Fruit fly (Drosophila melanogaster) whole organism, prepupa: ENCODE results near the gene ncd.

Experiments used
- Blimp-1 ChIP-seq: fragments of 200-800 bp; sonication (Bioruptor generic); optimal IDR thresholded peaks from 3 replicates; lab custom pipeline; 2017; ENCODE audit warnings: missing biosample characterization, missing genetic modification characterization, mild to moderate bottlenecking, moderate library complexity, missing genetic modification reagents
- CG10631 ChIP-seq: fragments of 200-800 bp; sonication (Bioruptor generic); optimal IDR thresholded peaks from 2 replicates; lab custom pipeline; 2016; ENCODE audit warnings: missing biosample characterization, missing genetic modification characterization
- CG10669 ChIP-seq: fragments of 200-800 bp; sonication (Bioruptor generic); optimal IDR thresholded peaks from 3 replicates; lab custom pipeline; 2018; ENCODE audit warnings: missing biosample characterization, mild to moderate bottlenecking, missing genetic modification characterization, moderate library complexity
- CG11294 ChIP-seq: fragments of 200-800 bp; sonication (Bioruptor generic); IDR thresholded peaks from 2 replicates; pipeline ENCODE4 v1.3.6; 2022; ENCODE audit warnings: missing biosample characterization, missing genetic modification characterization
- CG11762 ChIP-seq: fragments of 200-800 bp; sonication (Bioruptor generic); optimal IDR thresholded peaks from 3 replicates; lab custom pipeline; 2016; ENCODE audit warnings: missing biosample characterization, missing genetic modification characterization; ENCODE audit not compliant: insufficient read depth
- CG11902 ChIP-seq: fragments of 200-800 bp; sonication (Bioruptor generic); optimal IDR thresholded peaks from 3 replicates; lab custom pipeline; 2016; ENCODE audit warnings: missing biosample characterization, missing genetic modification characterization
- CG15336 ChIP-seq: fragments of 200-800 bp; sonication (Bioruptor generic); IDR thresholded peaks from 2 replicates; pipeline ENCODE4 v1.3.6; 2022; ENCODE audit warnings: missing biosample characterization, missing genetic modification characterization
- CG1621 ChIP-seq: fragments of 200-800 bp; sonication (Bioruptor generic); optimal IDR thresholded peaks from 3 replicates; lab custom pipeline; 2018; ENCODE audit warnings: missing biosample characterization, mild to moderate bottlenecking, missing genetic modification characterization
- CG16779 ChIP-seq: fragments of 200-800 bp; sonication (Bioruptor generic); optimal IDR thresholded peaks from 3 replicates; lab custom pipeline; 2017; ENCODE audit warnings: missing biosample characterization, mild to moderate bottlenecking, missing genetic modification characterization
- CG3032 ChIP-seq: fragments of 200-800 bp; optimal IDR thresholded peaks from 2 replicates; lab custom pipeline; 2019; ENCODE audit warnings: missing biosample characterization, mild to moderate bottlenecking, missing genetic modification characterization, moderate library complexity
- CG31627 ChIP-seq: fragments of 200-800 bp; sonication (Bioruptor generic); optimal IDR thresholded peaks from 3 replicates; lab custom pipeline; 2016; ENCODE audit warnings: missing biosample characterization, missing genetic modification characterization
- CG32006 ChIP-seq: fragments of 200-800 bp; sonication (Bioruptor generic); optimal IDR thresholded peaks from 3 replicates; lab custom pipeline; 2017; ENCODE audit warnings: missing biosample characterization, mild to moderate bottlenecking, missing genetic modification characterization
- CG3919 ChIP-seq: fragments of 200-800 bp; sonication (Bioruptor generic); optimal IDR thresholded peaks from 3 replicates; lab custom pipeline; 2016; ENCODE audit warnings: missing biosample characterization, missing genetic modification characterization
- CG4318 ChIP-seq: fragments of 200-800 bp; sonication (Bioruptor generic); optimal IDR thresholded peaks from 3 replicates; lab custom pipeline; 2017; ENCODE audit warnings: missing biosample characterization, mild to moderate bottlenecking, missing genetic modification characterization
- CG6163 ChIP-seq: fragments of 200-800 bp; sonication (Bioruptor generic); IDR thresholded peaks from 3 replicates; pipeline ENCODE4 v1.3.6; 2022; ENCODE audit warnings: missing biosample characterization, missing genetic modification characterization
- CG6276 ChIP-seq: fragments of 200-800 bp; sonication (Bioruptor generic); optimal IDR thresholded peaks from 2 replicates; lab custom pipeline; 2017; ENCODE audit warnings: missing biosample characterization, mild to moderate bottlenecking, missing genetic modification characterization
- CG6808 ChIP-seq: fragments of 200-800 bp; sonication (Bioruptor generic); optimal IDR thresholded peaks from 3 replicates; lab custom pipeline; 2017; ENCODE audit warnings: missing biosample characterization, missing genetic modification characterization, mild to moderate bottlenecking, moderate library complexity, missing genetic modification reagents
- CG6854 ChIP-seq: fragments of 200-800 bp; sonication (Bioruptor generic); optimal IDR thresholded peaks from 2 replicates; lab custom pipeline; 2017; ENCODE audit warnings: missing biosample characterization, mild to moderate bottlenecking, missing genetic modification characterization
- CG7368 ChIP-seq: fragments of 200-800 bp; sonication (Bioruptor generic); optimal IDR thresholded peaks from 3 replicates; lab custom pipeline; 2016; ENCODE audit warnings: missing biosample characterization, missing genetic modification characterization
- CG8119 ChIP-seq: fragments of 200-800 bp; sonication (Bioruptor generic); IDR thresholded peaks from 3 replicates; pipeline ENCODE4 v1.3.6; 2022; ENCODE audit warnings: missing biosample characterization, missing genetic modification characterization
- CG8319 ChIP-seq: fragments of 200-800 bp; sonication (Bioruptor generic); optimal IDR thresholded peaks from 3 replicates; lab custom pipeline; 2016; ENCODE audit warnings: missing biosample characterization, missing genetic modification characterization
- CG9139 ChIP-seq: fragments of 200-800 bp; sonication (Bioruptor generic); optimal IDR thresholded peaks from 3 replicates; lab custom pipeline; 2017; ENCODE audit warnings: missing biosample characterization, mild to moderate bottlenecking, missing genetic modification characterization
- Eip75B ChIP-seq: fragments of 200-800 bp; sonication (Bioruptor generic); optimal IDR thresholded peaks from 3 replicates; lab custom pipeline; 2016; ENCODE audit warnings: missing biosample characterization, missing genetic modification characterization
- Eip78C ChIP-seq: fragments of 200-800 bp; sonication (Bioruptor generic); peaks from one replicate; lab custom pipeline; 2016; ENCODE audit warnings: missing biosample characterization, missing genetic modification characterization
- Eip93F ChIP-seq: fragments of 200-800 bp; sonication (Bioruptor generic); optimal IDR thresholded peaks from 2 replicates; lab custom pipeline; 2016; ENCODE audit warnings: missing biosample characterization, mild to moderate bottlenecking, missing genetic modification characterization
- Ets21C ChIP-seq: fragments of 200-800 bp; sonication (Bioruptor generic); optimal IDR thresholded peaks from 3 replicates; lab custom pipeline; 2016; ENCODE audit warnings: missing biosample characterization, missing genetic modification characterization
- Ets96B ChIP-seq: fragments of 200-800 bp; optimal IDR thresholded peaks from 2 replicates; lab custom pipeline; 2019; ENCODE audit warnings: missing biosample characterization, mild to moderate bottlenecking, missing genetic modification characterization, moderate library complexity
- Gug ChIP-seq: fragments of 200-800 bp; sonication (Bioruptor generic); IDR thresholded peaks from 2 replicates; pipeline ENCODE4 v1.3.6; 2022; ENCODE audit warnings: missing biosample characterization, missing genetic modification characterization
- Hr38 ChIP-seq: sonication (Bioruptor generic); optimal IDR thresholded peaks from 2 replicates; lab custom pipeline; 2016; ENCODE audit warnings: missing biosample characterization, missing genetic modification characterization
- Hr39 ChIP-seq: fragments of 200-800 bp; sonication (Bioruptor generic); optimal IDR thresholded peaks from 2 replicates; lab custom pipeline; 2016; ENCODE audit warnings: missing biosample characterization, missing genetic modification characterization
- Lpt ChIP-seq: fragments of 200-800 bp; sonication (Bioruptor generic); optimal IDR thresholded peaks from 3 replicates; lab custom pipeline; 2016; ENCODE audit warnings: missing biosample characterization, missing genetic modification characterization
- Met ChIP-seq: fragments of 200-800 bp; sonication (Bioruptor generic); optimal IDR thresholded peaks from 3 replicates; lab custom pipeline; 2016; ENCODE audit warnings: missing biosample characterization, missing genetic modification characterization
- OdsH ChIP-seq: fragments of 200-800 bp; sonication (Bioruptor generic); optimal IDR thresholded peaks from 3 replicates; lab custom pipeline; 2016; ENCODE audit warnings: missing biosample characterization, missing genetic modification characterization
- Smox ChIP-seq: fragments of 200-800 bp; sonication (Bioruptor generic); optimal IDR thresholded peaks from 3 replicates; lab custom pipeline; 2016; ENCODE audit warnings: missing biosample characterization, missing genetic modification characterization
- Sox102F ChIP-seq: fragments of 200-800 bp; sonication (Bioruptor generic); optimal IDR thresholded peaks from 2 replicates; lab custom pipeline; 2016; ENCODE audit warnings: missing biosample characterization, mild to moderate bottlenecking, missing genetic modification characterization
- Sox14 ChIP-seq: fragments of 200-800 bp; sonication (Bioruptor generic); optimal IDR thresholded peaks from 3 replicates; lab custom pipeline; 2016; ENCODE audit warnings: missing biosample characterization, missing genetic modification characterization
- Sox15 ChIP-seq: fragments of 200-800 bp; sonication (Bioruptor generic); optimal IDR thresholded peaks from 3 replicates; lab custom pipeline; 2016; ENCODE audit warnings: missing biosample characterization, missing genetic modification characterization
- achi ChIP-seq: fragments of 200-800 bp; sonication (Bioruptor generic); optimal IDR thresholded peaks from 3 replicates; lab custom pipeline; 2016; ENCODE audit warnings: missing biosample characterization, missing genetic modification characterization
- acj6 ChIP-seq: fragments of 200-800 bp; sonication (Bioruptor generic); optimal IDR thresholded peaks from 3 replicates; lab custom pipeline; 2016; ENCODE audit warnings: missing biosample characterization, missing genetic modification characterization
- cyc ChIP-seq: fragments of 200-800 bp; sonication (Bioruptor generic); optimal IDR thresholded peaks from 3 replicates; lab custom pipeline; 2016; ENCODE audit warnings: missing biosample characterization, missing genetic modification characterization
- dsx ChIP-seq: fragments of 200-800 bp; optimal IDR thresholded peaks from 3 replicates; lab custom pipeline; 2019; ENCODE audit warnings: missing biosample characterization, mild to moderate bottlenecking, missing genetic modification characterization, moderate library complexity; ENCODE audit not compliant: poor library complexity, severe bottlenecking
- eg ChIP-seq: fragments of 200-800 bp; sonication (Bioruptor generic); IDR thresholded peaks from 3 replicates; pipeline ENCODE4 v1.3.6; 2022; ENCODE audit warnings: missing biosample characterization, missing genetic modification characterization
- fd59A ChIP-seq: fragments of 200-800 bp; sonication (Bioruptor generic); optimal IDR thresholded peaks from 2 replicates; lab custom pipeline; 2017; ENCODE audit warnings: missing biosample characterization, mild to moderate bottlenecking, missing genetic modification characterization, missing genetic modification reagents
- fd85E ChIP-seq: fragments of 200-800 bp; sonication (Bioruptor generic); optimal IDR thresholded peaks from 3 replicates; lab custom pipeline; 2016; ENCODE audit warnings: missing biosample characterization, missing genetic modification characterization
- fkh ChIP-seq: fragments of 200-800 bp; sonication (Bioruptor generic); optimal IDR thresholded peaks from 3 replicates; lab custom pipeline; 2017; ENCODE audit warnings: missing biosample characterization, mild to moderate bottlenecking, missing genetic modification characterization, moderate library complexity
- lz ChIP-seq: fragments of 200-800 bp; sonication (Bioruptor generic); optimal IDR thresholded peaks from 3 replicates; lab custom pipeline; 2016; ENCODE audit warnings: missing biosample characterization, missing genetic modification characterization
- net ChIP-seq: fragments of 200-800 bp; sonication (Bioruptor generic); optimal IDR thresholded peaks from 3 replicates; lab custom pipeline; 2016; ENCODE audit warnings: missing biosample characterization, missing genetic modification characterization
- pdm3 ChIP-seq: fragments of 200-800 bp; sonication (Bioruptor generic); optimal IDR thresholded peaks from 3 replicates; lab custom pipeline; 2016; ENCODE audit warnings: missing biosample characterization, missing genetic modification characterization
- salr ChIP-seq, 2 experiments: fragments of 200-800 bp; sonication (Bioruptor generic); optimal IDR thresholded peaks; 3 replicates each; lab custom pipeline; 2016 to 2018; ENCODE audit warnings: missing biosample characterization in 2 of 2, missing genetic modification characterization in 2 of 2, mild to moderate bottlenecking in 1 of 2
- spab ChIP-seq: fragments of 200-800 bp; sonication (Bioruptor generic); optimal IDR thresholded peaks from 2 replicates; lab custom pipeline; 2017; ENCODE audit warnings: missing biosample characterization, mild to moderate bottlenecking, missing genetic modification characterization, missing genetic modification reagents
- ss ChIP-seq, 2 experiments: fragments of 200-800 bp; sonication (Bioruptor generic); optimal IDR thresholded peaks; 2 replicates in 1 of 2; 3 replicates in 1 of 2; lab custom pipeline; 2017 to 2018; ENCODE audit warnings: mild to moderate bottlenecking in 2 of 2, missing biosample characterization in 2 of 2, missing genetic modification characterization in 2 of 2, moderate library complexity in 1 of 2
- svp ChIP-seq: fragments of 200-800 bp; sonication (Bioruptor generic); peaks from one replicate; lab custom pipeline; 2016; ENCODE audit warnings: missing biosample characterization, missing genetic modification characterization
- topi ChIP-seq: fragments of 200-800 bp; sonication (Bioruptor generic); optimal IDR thresholded peaks from 3 replicates; lab custom pipeline; 2016; ENCODE audit warnings: missing biosample characterization, missing genetic modification characterization

ncd gene

DNA sequence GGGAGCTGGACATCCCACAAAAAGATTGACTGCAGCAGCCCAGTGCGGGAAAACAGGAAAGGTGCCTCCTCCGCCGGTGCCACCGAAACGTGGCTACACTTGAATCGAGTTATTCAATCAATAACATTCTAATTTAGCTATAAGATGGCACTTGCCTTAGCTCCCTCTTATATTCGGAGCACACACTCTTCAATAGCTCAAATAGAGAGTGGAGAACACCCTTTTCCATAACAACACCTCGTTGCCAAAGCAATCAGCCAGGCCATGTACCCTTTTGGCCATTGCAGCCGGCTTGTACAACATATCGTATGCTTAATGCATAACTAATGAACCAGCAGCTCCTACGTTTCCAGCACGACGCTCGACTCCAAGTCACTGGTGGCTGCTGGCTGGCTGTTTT lies 30.8 kb upstream of the ncd start:
- TF ChIP-seq cyc (GFP tag; lab: Kevin White, UChicago) (no peak), Sox15 (no peak), net (GFP tag; lab: Kevin White, UChicago) (no peak), fd59A (GFP tag; lab: Kevin White, UChicago) (no peak), Met (GFP tag; lab: Kevin White, UChicago) (no peak), CG11294 (GFP tag; lab: Robert Waterston, UW) (0 out of 2 replicates have a peak, but pooled peaks have one; percentile 5), Eip93F (GFP tag; lab: Kevin White, UChicago) (no peak), CG16779 (tag; lab: Kevin White, UChicago) (no peak), CG31627 (no peak), topi (no peak), CG10669 (no peak), Hr38 (GFP tag; lab: Kevin White, UChicago) (no peak), OdsH (GFP tag; lab: Kevin White, UChicago) (no peak), CG32006 (GFP tag; lab: Kevin White, UChicago) (peak; percentile 64), Hr39 (GFP tag; lab: Kevin White, UChicago) (no peak), CG15336 (GFP tag; lab: Robert Waterston, UW) (peak; percentile 71), CG10631 (peak; percentile 29), CG6808 (GFP tag; lab: Kevin White, UChicago) (no peak), CG6276 (GFP tag; lab: Kevin White, UChicago) (no peak), Ets21C (GFP tag; lab: Kevin White, UChicago) (no peak), fd85E (no peak), Gug (no peak), achi (GFP tag; lab: Kevin White, UChicago) (no peak), CG11762 (GFP tag; lab: Kevin White, UChicago) (no peak), CG7368 (GFP tag; lab: Kevin White, UChicago) (no peak), CG6163 (0 out of 3 replicates have a peak, but pooled peaks have one; percentile 49), Eip75B (GFP tag; lab: Kevin White, UChicago) (no peak), CG3919 (GFP tag; lab: Kevin White, UChicago) (no peak), lz (GFP tag; lab: Kevin White, UChicago) (no peak), Ets96B (tag; lab: Kevin White, UChicago) (no peak), Eip78C (peak; percentile 49), CG3032 (no peak), acj6 (GFP tag; lab: Kevin White, UChicago) (no peak), salr (GFP tag; optimal IDR thresholded peaks at IDR 0.05; lab: Kevin White, UChicago) (no peak), Blimp-1 (GFP tag; lab: Kevin White, UChicago) (no peak), dsx (GFP tag; lab: Kevin White, UChicago) (no peak), pdm3 (peak; percentile 4), CG9139 (GFP tag; lab: Kevin White, UChicago) (no peak), Smox (GFP tag; lab: Kevin White, UChicago) (no peak), CG4318 (GFP tag; lab: Kevin White, UChicago) (no peak), spab (GFP tag; lab: Kevin White, UChicago) (no peak), Sox102F (GFP tag; lab: Kevin White, UChicago) (no peak), Sox14 (GFP tag; lab: Kevin White, UChicago) (no peak), svp (GFP tag; lab: Kevin White, UChicago) (no peak), CG8119 (GFP tag; lab: Robert Waterston, UW) (peak; percentile 72; the same call in 2 of the 3 replicates), fkh (no peak), CG11902 (GFP tag; lab: Kevin White, UChicago) (no peak), Lpt (GFP tag; lab: Kevin White, UChicago) (no peak), CG6854 (GFP tag; lab: Kevin White, UChicago) (no peak), CG8319 (GFP tag; lab: Kevin White, UChicago) (no peak), eg (peak; percentile 58; the same call in 1 of the 3 replicates), ss (GFP tag; optimal IDR thresholded peaks at IDR 0.05; lab: Kevin White, UChicago) (peak in 1 of 2 experiments; percentile 34), CG1621 (no peak)
